Fruit fly (Drosophila melanogaster) S2 (cell line): ENCODE measurements around the gene CG10445.

ENCODE experiments used
- CG8478 ChIP-seq: fragments of >200 bp; optimal IDR thresholded peaks from 2 replicates; lab custom pipeline; 2018
- CTCF ChIP-seq, 2 experiments: fragments of >200 bp; optimal IDR thresholded peaks; 2 replicates each; lab custom pipeline; 2018

dm6 chr3R:7892246-7893000, 27.7 kb downstream of the CG10445 start:
- no peak for TF ChIP-seq CG8478 (lab: Kevin White, UChicago)
- TF ChIP-seq CTCF (optimal IDR thresholded peaks at IDR 0.05; lab: Kevin White, UChicago), result no peak
